Fruit fly (Drosophila melanogaster) Kc167 (cell line): Measurements from ENCODE around the gene Sf3b5.

ENCODE experiments used
- Myc ChIP-seq: fragments of >200 bp; optimal IDR thresholded peaks from 2 replicates; lab custom pipeline; 2017; ENCODE audit warnings: missing external identifiers
- h ChIP-seq: fragments of >200 bp; optimal IDR thresholded peaks from 3 replicates; lab custom pipeline; 2018; ENCODE audit warnings: missing external identifiers
- insv ChIP-seq: fragments of >200 bp; optimal IDR thresholded peaks from 3 replicates; lab custom pipeline; 2018; ENCODE audit warnings: missing external identifiers
- psq ChIP-seq: fragments of >200 bp; optimal IDR thresholded peaks from 2 replicates; lab custom pipeline; 2017; ENCODE audit warnings: missing external identifiers
- ttk ChIP-seq: sonication (Bioruptor generic); optimal IDR thresholded peaks from 2 replicates; lab custom pipeline; 2017; ENCODE audit warnings: missing external identifiers

- TF ChIP-seq h (lab: Kevin White, UChicago), result no peak
- TF ChIP-seq Myc, result no peak
- TF ChIP-seq psq (lab: Kevin White, UChicago), result no peak
- TF ChIP-seq insv (lab: Kevin White, UChicago), result no peak
- TF ChIP-seq ttk (lab: Kevin White, UChicago), result peak; percentile 93
These were observed 7.9 kb downstream of the Sf3b5 start for dm6 chr3R:9007258-9007657.
